Worm (Caenorhabditis elegans) whole organism, mixed stage, embryonic: ENCODE measurements around the gene ctsa-4.1.

Source experiments
- M03D4.4 ChIP-seq: sonication (generic microtip); optimal IDR thresholded peaks from 2 replicates; lab custom pipeline; 2017; ENCODE audit warnings: mild to moderate bottlenecking, missing genetic modification characterization, missing compliant biosample characterization
- bed-3 ChIP-seq: fragments of 200-800 bp; sonication (Bioruptor generic); optimal IDR thresholded peaks from 3 replicates; lab custom pipeline; 2018; ENCODE audit warnings: mild to moderate bottlenecking, missing genetic modification characterization, moderate library complexity, missing compliant biosample characterization
- blmp-1 ChIP-seq: fragments of 150-350 bp; optimal IDR thresholded peaks from 2 replicates; lab custom pipeline; 2014; ENCODE audit warnings: missing biosample characterization, missing genetic modification characterization
- ceh-39 ChIP-seq: fragments of 150-350 bp; optimal IDR thresholded peaks from 2 replicates; lab custom pipeline; 2014; ENCODE audit warnings: missing biosample characterization, missing genetic modification characterization
- ceh-43 ChIP-seq: fragments of 200-800 bp; sonication (Bioruptor generic); optimal IDR thresholded peaks from 2 replicates; lab custom pipeline; 2018; ENCODE audit warnings: mild to moderate bottlenecking, missing genetic modification characterization, moderate library complexity, missing compliant biosample characterization
- ceh-83 ChIP-seq: fragments of 200-800 bp; sonication (Bioruptor generic); optimal IDR thresholded peaks from 2 replicates; lab custom pipeline; 2018; ENCODE audit warnings: mild to moderate bottlenecking, missing genetic modification characterization, missing compliant biosample characterization
- ces-1 ChIP-seq: fragments of 150-350 bp; optimal IDR thresholded peaks from 2 replicates; lab custom pipeline; 2014; ENCODE audit warnings: missing biosample characterization, missing genetic modification reagents, missing genetic modification characterization
- cnd-1 ChIP-seq: fragments of 200-800 bp; sonication (Bioruptor generic); optimal IDR thresholded peaks from 2 replicates; lab custom pipeline; 2018; ENCODE audit warnings: mild to moderate bottlenecking, missing genetic modification characterization, missing compliant biosample characterization
- drap-1 ChIP-seq: fragments of 200-800 bp; sonication (Bioruptor generic); optimal IDR thresholded peaks from 3 replicates; lab custom pipeline; 2018; ENCODE audit warnings: mild to moderate bottlenecking, missing genetic modification characterization, missing compliant biosample characterization
- elt-3 ChIP-seq: fragments of 150-350 bp; optimal IDR thresholded peaks from 2 replicates; lab custom pipeline; 2014; ENCODE audit warnings: missing biosample characterization, missing genetic modification characterization
- flh-1 ChIP-seq: fragments of 200-800 bp; sonication (Bioruptor generic); optimal IDR thresholded peaks from 2 replicates; lab custom pipeline; 2018; ENCODE audit warnings: mild to moderate bottlenecking, missing genetic modification characterization, moderate library complexity, missing compliant biosample characterization
- ham-2 ChIP-seq: fragments of 200-800 bp; sonication (Bioruptor generic); optimal IDR thresholded peaks from 2 replicates; lab custom pipeline; 2018; ENCODE audit warnings: mild to moderate bottlenecking, missing genetic modification characterization, missing compliant biosample characterization
- hlh-1 ChIP-seq: fragments of 150-350 bp; optimal IDR thresholded peaks from 2 replicates; lab custom pipeline; 2014; ENCODE audit warnings: missing biosample characterization, missing genetic modification reagents, missing genetic modification characterization
- lin-32 ChIP-seq: fragments of 200-800 bp; sonication (Bioruptor generic); optimal IDR thresholded peaks from 2 replicates; lab custom pipeline; 2018; ENCODE audit warnings: mild to moderate bottlenecking, missing genetic modification characterization, missing compliant biosample characterization
- lsy-2 ChIP-seq: fragments of 150-350 bp; optimal IDR thresholded peaks from 2 replicates; lab custom pipeline; 2014; ENCODE audit warnings: missing biosample characterization, missing genetic modification characterization
- mab-5 ChIP-seq: fragments of 150-350 bp; optimal IDR thresholded peaks from 2 replicates; lab custom pipeline; 2014; ENCODE audit warnings: missing biosample characterization, missing genetic modification characterization
- mep-1 ChIP-seq: fragments of 150-350 bp; optimal IDR thresholded peaks from 2 replicates; lab custom pipeline; 2017; ENCODE audit warnings: missing biosample characterization, missing genetic modification reagents, missing genetic modification characterization, inconsistent platforms
- mls-2 ChIP-seq: sonication (generic microtip); optimal IDR thresholded peaks from 2 replicates; lab custom pipeline; 2016; ENCODE audit warnings: mild to moderate bottlenecking, missing genetic modification characterization, moderate library complexity, missing compliant biosample characterization
- nhr-12 ChIP-seq: fragments of 150-350 bp; optimal IDR thresholded peaks from 2 replicates; lab custom pipeline; 2014; ENCODE audit warnings: missing biosample characterization, missing genetic modification characterization
- nhr-2 ChIP-seq: fragments of 150-350 bp; optimal IDR thresholded peaks from 2 replicates; lab custom pipeline; 2014; ENCODE audit warnings: missing biosample characterization, missing genetic modification characterization
- nhr-237 ChIP-seq: fragments of 150-350 bp; optimal IDR thresholded peaks from 2 replicates; lab custom pipeline; 2014; ENCODE audit warnings: missing biosample characterization, missing genetic modification characterization
- nhr-76 ChIP-seq: sonication (generic microtip); optimal IDR thresholded peaks from 2 replicates; lab custom pipeline; 2017; ENCODE audit warnings: missing biosample characterization, missing genetic modification characterization
- pha-4 ChIP-seq: fragments of 150-350 bp; optimal IDR thresholded peaks from 2 replicates; lab custom pipeline; 2018; ENCODE audit warnings: missing biosample characterization, missing genetic modification reagents, missing genetic modification characterization
- sem-2 ChIP-seq: fragments of 200-800 bp; sonication (Bioruptor generic); optimal IDR thresholded peaks from 2 replicates; lab custom pipeline; 2018; ENCODE audit warnings: mild to moderate bottlenecking, missing genetic modification characterization, missing compliant biosample characterization
- snpc-4 ChIP-seq: fragments of 150-350 bp; optimal IDR thresholded peaks from 2 replicates; lab custom pipeline; 2014; ENCODE audit warnings: missing biosample characterization, missing genetic modification characterization
- tbx-8 ChIP-seq: fragments of 200-800 bp; sonication (Bioruptor generic); optimal IDR thresholded peaks from 2 replicates; lab custom pipeline; 2018; ENCODE audit warnings: mild to moderate bottlenecking, missing genetic modification characterization, moderate library complexity, missing compliant biosample characterization
- unc-120 ChIP-seq: sonication (generic microtip); optimal IDR thresholded peaks from 2 replicates; lab custom pipeline; 2017; ENCODE audit warnings: missing genetic modification characterization, missing compliant biosample characterization; ENCODE audit not compliant: poor library complexity, severe bottlenecking
- unc-39 ChIP-seq: fragments of 150-350 bp; optimal IDR thresholded peaks from 2 replicates; lab custom pipeline; 2014; ENCODE audit warnings: missing biosample characterization, missing genetic modification characterization
- unc-62 ChIP-seq: fragments of 150-350 bp; optimal IDR thresholded peaks from 2 replicates; lab custom pipeline; 2014; ENCODE audit warnings: missing biosample characterization, missing genetic modification reagents, missing genetic modification characterization
- zip-8 ChIP-seq: fragments of 150-350 bp; optimal IDR thresholded peaks from 2 replicates; lab custom pipeline; 2014; ENCODE audit warnings: missing biosample characterization, missing genetic modification characterization
- ztf-11 ChIP-seq: fragments of 150-350 bp; optimal IDR thresholded peaks from 2 replicates; lab custom pipeline; 2014; ENCODE audit warnings: missing biosample characterization, missing genetic modification characterization

ctsa-4.1 gene

ce11 chrII:6366696-6367095, at the start of gene ctsa-4.1:
Gene ctsa-4.1, plus strand, starts transcription at chrII:6366996.
- TF ChIP-seq bed-3 (GFP tag; lab: Kevin White, UChicago) (no peak), blmp-1 (tag; lab: Kevin White, UChicago) (no peak)

DNA sequence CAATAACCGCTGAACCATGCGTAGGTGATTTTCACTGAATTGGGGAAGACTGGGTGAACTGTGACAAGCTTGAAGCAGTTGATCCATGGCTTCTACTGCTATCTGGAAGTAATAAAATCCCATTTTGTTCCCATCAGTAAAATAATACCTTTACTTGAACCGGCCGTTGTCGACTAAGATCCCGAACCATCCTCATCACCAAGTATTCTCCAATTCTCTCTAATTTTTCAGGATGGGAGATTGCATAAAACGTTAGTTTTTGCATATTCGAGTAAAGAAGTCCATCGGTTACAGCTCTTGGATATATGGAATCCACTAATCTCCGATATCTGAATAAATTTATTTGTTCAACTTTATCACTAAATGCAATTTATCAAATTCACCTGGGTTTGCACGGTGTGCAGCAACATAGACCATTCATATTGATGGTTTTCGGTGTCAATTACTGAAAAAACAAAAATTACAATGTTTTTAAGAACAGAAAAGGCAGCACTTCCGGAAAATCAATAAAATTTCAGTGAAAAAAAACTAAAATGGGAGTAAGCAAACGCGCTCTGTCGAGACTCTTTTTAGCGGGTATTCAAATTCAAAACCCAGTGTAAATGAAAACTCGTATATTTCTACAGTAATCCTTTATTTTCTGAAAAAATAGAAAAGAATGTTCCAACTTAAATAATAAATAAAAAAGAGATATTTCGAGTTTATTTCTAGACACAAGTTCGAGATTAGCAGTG, 46.0 kb upstream of the ctsa-4.1 start, which contains the start of gene efr-3:
efr-3 (minus strand) TSS at position 505 of the 734 bp plus-strand sequence.
- no peak for TF ChIP-seq ceh-83 (GFP tag; lab: Kevin White, UChicago)
- peak; percentile 51 for TF ChIP-seq lsy-2 (tag; lab: Kevin White, UChicago)

ce11 chrII:6322081-6322480, 44.7 kb upstream of the ctsa-4.1 start:
- TF ChIP-seq unc-39 (tag; lab: Kevin White, UChicago) (no peak), lsy-2 (tag; lab: Kevin White, UChicago) (no peak), tbx-8 (GFP tag; lab: Kevin White, UChicago) (no peak), nhr-12 (tag; lab: Kevin White, UChicago) (no peak), ztf-11 (tag; lab: Kevin White, UChicago) (no peak), nhr-76 (no peak), ces-1 (GFP tag; lab: Kevin White, UChicago) (no peak), unc-120 (tag; lab: Kevin White, UChicago) (no peak), snpc-4 (tag; lab: Kevin White, UChicago) (no peak), hlh-1 (tag; lab: Kevin White, UChicago) (no peak), mep-1 (no peak), M03D4.4 (tag; lab: Kevin White, UChicago) (no peak), ham-2 (GFP tag; lab: Kevin White, UChicago) (no peak), bed-3 (GFP tag; lab: Kevin White, UChicago) (no peak), nhr-2 (no peak), nhr-237 (tag; lab: Kevin White, UChicago) (no peak), drap-1 (GFP tag; lab: Kevin White, UChicago) (no peak), cnd-1 (tag; lab: Kevin White, UChicago) (no peak), ceh-39 (tag; lab: Kevin White, UChicago) (no peak), zip-8 (tag; lab: Kevin White, UChicago) (no peak)

- TF ChIP-seq ztf-11 (tag; lab: Kevin White, UChicago), result no peak
- no peak for TF ChIP-seq pha-4 (tag; lab: Kevin White, UChicago)
- TF ChIP-seq ceh-83 (GFP tag; lab: Kevin White, UChicago), result no peak
Measured at ce11 chrII:6322979-6323378, 43.8 kb upstream of the ctsa-4.1 start, which contains the start of gene C32D5.4. Gene C32D5.4, minus strand, starts transcription at chrII:6323079.

ce11 chrII:6324086-6324485, 42.7 kb upstream of the ctsa-4.1 start, which contains the start of gene sma-6:
Gene sma-6, plus strand, starts transcription at chrII:6324484.
- TF ChIP-seq M03D4.4 (tag; lab: Kevin White, UChicago), result no peak
- no peak for TF ChIP-seq ceh-43
- no peak for TF ChIP-seq mab-5
- no peak for TF ChIP-seq pha-4 (tag; lab: Kevin White, UChicago)
- no peak for TF ChIP-seq ztf-11 (tag; lab: Kevin White, UChicago)
- TF ChIP-seq nhr-76, result no peak
- TF ChIP-seq bed-3 (GFP tag; lab: Kevin White, UChicago), result no peak
- no peak for TF ChIP-seq flh-1 (GFP tag; lab: Kevin White, UChicago)
- no peak for TF ChIP-seq ces-1 (GFP tag; lab: Kevin White, UChicago)
- TF ChIP-seq mls-2 (tag; lab: Kevin White, UChicago), result no peak
- no peak for TF ChIP-seq snpc-4 (tag; lab: Kevin White, UChicago)

ce11 chrII:6327317-6327716, 39.5 kb upstream of the ctsa-4.1 start:
- TF ChIP-seq flh-1 (GFP tag; lab: Kevin White, UChicago), result no peak
- no peak for TF ChIP-seq nhr-76
- no peak for TF ChIP-seq unc-39 (tag; lab: Kevin White, UChicago)
- no peak for TF ChIP-seq hlh-1 (tag; lab: Kevin White, UChicago)
- TF ChIP-seq lin-32 (GFP tag; lab: Kevin White, UChicago), result no peak
- TF ChIP-seq cnd-1 (tag; lab: Kevin White, UChicago), result no peak
- no peak for TF ChIP-seq elt-3 (tag; lab: Kevin White, UChicago)
- no peak for TF ChIP-seq M03D4.4 (tag; lab: Kevin White, UChicago)
- no peak for TF ChIP-seq ztf-11 (tag; lab: Kevin White, UChicago)
- TF ChIP-seq blmp-1 (tag; lab: Kevin White, UChicago), result no peak
- TF ChIP-seq sem-2 (GFP tag; lab: Kevin White, UChicago), result no peak
- no peak for TF ChIP-seq ham-2 (GFP tag; lab: Kevin White, UChicago)
- TF ChIP-seq mls-2 (tag; lab: Kevin White, UChicago), result no peak
- no peak for TF ChIP-seq nhr-237 (tag; lab: Kevin White, UChicago)
- TF ChIP-seq mep-1, result no peak
- TF ChIP-seq zip-8 (tag; lab: Kevin White, UChicago), result no peak
- no peak for TF ChIP-seq unc-120 (tag; lab: Kevin White, UChicago)
- TF ChIP-seq pha-4 (tag; lab: Kevin White, UChicago), result no peak
- TF ChIP-seq unc-62 (GFP tag; lab: Kevin White, UChicago), result no peak
- no peak for TF ChIP-seq drap-1 (GFP tag; lab: Kevin White, UChicago)
